Worm (Caenorhabditis elegans): ENCODE measurements around the gene clec-254.

DNA sequence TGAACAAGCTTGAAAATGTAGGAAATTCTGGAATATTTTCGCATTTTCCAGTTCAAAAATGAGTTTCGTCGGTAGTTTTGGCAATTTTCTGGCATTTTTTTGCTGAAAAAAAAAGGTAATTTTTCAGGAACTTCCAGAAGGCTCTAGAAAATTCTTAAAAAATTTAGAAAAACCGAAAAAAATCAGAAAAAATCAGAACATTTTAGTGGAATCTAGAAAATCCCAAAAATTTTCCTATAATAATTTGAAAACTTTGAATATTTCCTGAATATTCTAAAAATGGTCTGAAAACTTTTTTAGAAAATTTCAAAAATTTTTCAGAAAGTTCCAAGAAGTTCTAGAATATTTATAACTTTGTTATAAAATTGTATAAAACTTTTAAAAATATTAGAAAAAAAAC lies 32.5 kb upstream of the clec-254 start, which contains the start of gene Y17D7B.3:
- TF ChIP-seq unc-62 (GFP tag; optimal IDR thresholded peaks at IDR 0.05) = no peak
- no peak for TF ChIP-seq nhr-77 (tag; optimal IDR thresholded peaks at IDR 0.05)
- no peak for TF ChIP-seq ztf-11 (tag; optimal IDR thresholded peaks at IDR 0.05)
- no peak for TF ChIP-seq zag-1 (tag; optimal IDR thresholded peaks at IDR 0.05)
- no peak for TF ChIP-seq mbf-1 (tag; optimal IDR thresholded peaks at IDR 0.05)
- TF ChIP-seq lin-39 (tag; optimal IDR thresholded peaks at IDR 0.05) = no peak

Data from whole organism, L2 larva.